Worm (Caenorhabditis elegans) whole organism, mixed stage, embryonic: Measurements from ENCODE around the gene pcm-1.

Experiments used
- blmp-1 ChIP-seq: fragments of 150-350 bp; optimal IDR thresholded peaks from 2 replicates; lab custom pipeline; 2014; ENCODE audit warnings: missing biosample characterization, missing genetic modification characterization
- ceh-39 ChIP-seq: fragments of 150-350 bp; optimal IDR thresholded peaks from 2 replicates; lab custom pipeline; 2014; ENCODE audit warnings: missing biosample characterization, missing genetic modification characterization
- ces-1 ChIP-seq: fragments of 150-350 bp; optimal IDR thresholded peaks from 2 replicates; lab custom pipeline; 2014; ENCODE audit warnings: missing biosample characterization, missing genetic modification reagents, missing genetic modification characterization
- mep-1 ChIP-seq: fragments of 150-350 bp; optimal IDR thresholded peaks from 2 replicates; lab custom pipeline; 2017; ENCODE audit warnings: missing biosample characterization, missing genetic modification reagents, missing genetic modification characterization, inconsistent platforms
- nhr-76 ChIP-seq: sonication (generic microtip); optimal IDR thresholded peaks from 2 replicates; lab custom pipeline; 2017; ENCODE audit warnings: missing biosample characterization, missing genetic modification characterization
- unc-62 ChIP-seq: fragments of 150-350 bp; optimal IDR thresholded peaks from 2 replicates; lab custom pipeline; 2014; ENCODE audit warnings: missing biosample characterization, missing genetic modification reagents, missing genetic modification characterization

ce11 chrV:5996114-5996513 lies 32.4 kb upstream of the pcm-1 start, which contains the start of gene cpg-4:
- TF ChIP-seq unc-62 (GFP tag; lab: Kevin White, UChicago) (no peak), nhr-76 (no peak), mep-1 (tag; lab: Kevin White, UChicago) (no peak), blmp-1 (tag; lab: Kevin White, UChicago) (no peak), ceh-39 (tag; lab: Kevin White, UChicago) (no peak), ces-1 (no peak)
